Fruit fly (Drosophila melanogaster) whole organism, embryonic: ENCODE measurements around the gene Hsp67Ba.

ENCODE experiments used
- Adf1 ChIP-seq: fragments of 200-800 bp; sonication (Bioruptor generic); IDR thresholded peaks from 2 replicates; pipeline ENCODE4 v1.3.6; 2022; ENCODE audit warnings: missing biosample characterization, missing genetic modification characterization
- BEAF-32 ChIP-seq: fragments of 200-800 bp; sonication (Bioruptor generic); optimal IDR thresholded peaks from 3 replicates; lab custom pipeline; 2017; ENCODE audit warnings: missing biosample characterization, missing genetic modification characterization, mild to moderate bottlenecking, moderate library complexity, missing genetic modification reagents
- CG11560 ChIP-seq: fragments of 200-800 bp; sonication (Bioruptor generic); IDR thresholded peaks from 3 replicates; pipeline ENCODE4 v1.3.6; 2022; ENCODE audit warnings: missing biosample characterization, missing genetic modification characterization
- CG12104 ChIP-seq: fragments of 200-800 bp; sonication (Bioruptor generic); optimal IDR thresholded peaks from 3 replicates; lab custom pipeline; 2016; ENCODE audit warnings: missing biosample characterization, missing genetic modification characterization
- CG1233 ChIP-seq: fragments of 200-800 bp; sonication (Bioruptor generic); optimal IDR thresholded peaks from 4 replicates; lab custom pipeline; 2018; ENCODE audit warnings: missing biosample characterization, mild to moderate bottlenecking, missing genetic modification characterization
- CG12391 ChIP-seq: fragments of 200-800 bp; sonication (Bioruptor generic); optimal IDR thresholded peaks from 3 replicates; lab custom pipeline; 2018; ENCODE audit warnings: missing biosample characterization, mild to moderate bottlenecking, missing genetic modification characterization, moderate library complexity
- CG16813 ChIP-seq: fragments of 200-800 bp; sonication (Bioruptor generic); IDR thresholded peaks from 3 replicates; pipeline ENCODE4 v1.3.6; 2022; ENCODE audit warnings: missing biosample characterization, missing genetic modification characterization; ENCODE audit not compliant: partially characterized antibody
- CG17385 ChIP-seq: fragments of 200-800 bp; sonication (Bioruptor generic); optimal IDR thresholded peaks from 3 replicates; lab custom pipeline; 2018; ENCODE audit warnings: missing biosample characterization, mild to moderate bottlenecking, missing genetic modification characterization
- CG17568 ChIP-seq: fragments of 200-800 bp; sonication (Bioruptor generic); optimal IDR thresholded peaks from 2 replicates; lab custom pipeline; 2018; ENCODE audit warnings: missing biosample characterization, mild to moderate bottlenecking, missing genetic modification characterization, moderate library complexity
- CG17802 ChIP-seq: fragments of 200-800 bp; sonication (Bioruptor generic); optimal IDR thresholded peaks from 2 replicates; lab custom pipeline; 2018; ENCODE audit warnings: missing biosample characterization, mild to moderate bottlenecking, missing genetic modification characterization, moderate library complexity
- CG2875 ChIP-seq: fragments of 200-800 bp; sonication (Bioruptor generic); optimal IDR thresholded peaks from 2 replicates; lab custom pipeline; 2017; ENCODE audit warnings: missing biosample characterization, mild to moderate bottlenecking, missing genetic modification characterization, missing genetic modification reagents
- CG31365 ChIP-seq: fragments of 200-800 bp; sonication (Bioruptor generic); optimal IDR thresholded peaks from 2 replicates; lab custom pipeline; 2018; ENCODE audit warnings: missing biosample characterization, mild to moderate bottlenecking, missing genetic modification characterization
- CG32767 ChIP-seq: fragments of 200-800 bp; sonication (Bioruptor generic); IDR thresholded peaks from 2 replicates; pipeline ENCODE4 v1.3.6; 2022; ENCODE audit warnings: missing biosample characterization, missing genetic modification characterization
- CG3281 ChIP-seq: fragments of 200-800 bp; sonication (Bioruptor generic); optimal IDR thresholded peaks from 3 replicates; lab custom pipeline; 2017; ENCODE audit warnings: missing biosample characterization, mild to moderate bottlenecking, missing genetic modification characterization
- CG3847 ChIP-seq: fragments of 200-800 bp; sonication (Bioruptor generic); IDR thresholded peaks from 2 replicates; pipeline ENCODE4 v1.3.6; 2022; ENCODE audit warnings: missing biosample characterization, missing genetic modification characterization
- CG4707 ChIP-seq: fragments of 200-800 bp; sonication (Bioruptor generic); optimal IDR thresholded peaks from 2 replicates; lab custom pipeline; 2018; ENCODE audit warnings: missing biosample characterization, mild to moderate bottlenecking, missing genetic modification characterization, moderate library complexity
- CG4730 ChIP-seq: fragments of 200-800 bp; sonication (Bioruptor generic); IDR thresholded peaks from 2 replicates; pipeline ENCODE4 v1.3.6; 2022; ENCODE audit warnings: missing biosample characterization, missing genetic modification characterization
- CG5245 ChIP-seq: fragments of 200-800 bp; sonication (Bioruptor generic); optimal IDR thresholded peaks from 3 replicates; lab custom pipeline; 2016; ENCODE audit warnings: missing biosample characterization, missing genetic modification characterization
- CG8281 ChIP-seq: fragments of 200-800 bp; sonication (Bioruptor generic); optimal IDR thresholded peaks from 2 replicates; lab custom pipeline; 2018; ENCODE audit warnings: missing biosample characterization, mild to moderate bottlenecking, missing genetic modification characterization, moderate library complexity
- CG8924 ChIP-seq: fragments of 200-800 bp; optimal IDR thresholded peaks from 3 replicates; lab custom pipeline; 2019; ENCODE audit warnings: missing biosample characterization, mild to moderate bottlenecking, missing genetic modification characterization, moderate library complexity
- CG8944 ChIP-seq: fragments of 200-800 bp; sonication (Bioruptor generic); optimal IDR thresholded peaks from 3 replicates; lab custom pipeline; 2016; ENCODE audit warnings: missing biosample characterization, missing genetic modification characterization
- Gsc ChIP-seq: fragments of 200-800 bp; sonication (Bioruptor generic); IDR thresholded peaks from 2 replicates; pipeline ENCODE4 v1.3.6; 2022; ENCODE audit warnings: missing biosample characterization, missing genetic modification characterization
- Hmx ChIP-seq: fragments of 200-800 bp; sonication (Bioruptor generic); optimal IDR thresholded peaks from 2 replicates; lab custom pipeline; 2016; ENCODE audit warnings: missing biosample characterization, missing genetic modification characterization
- Myb ChIP-seq: fragments of 200-800 bp; sonication (Bioruptor generic); optimal IDR thresholded peaks from 2 replicates; lab custom pipeline; 2016; ENCODE audit warnings: missing biosample characterization, missing genetic modification characterization
- Opbp ChIP-seq: fragments of 200-800 bp; sonication (Bioruptor generic); IDR thresholded peaks from 3 replicates; pipeline ENCODE4 v1.3.6; 2022; ENCODE audit warnings: missing biosample characterization, missing genetic modification characterization; ENCODE audit not compliant: partially characterized antibody
- Sry-β ChIP-seq: fragments of 200-800 bp; sonication (Bioruptor generic); optimal IDR thresholded peaks from 2 replicates; lab custom pipeline; 2018; ENCODE audit warnings: missing biosample characterization, mild to moderate bottlenecking, missing genetic modification characterization, moderate library complexity
- bowl ChIP-seq: fragments of 200-800 bp; sonication (Bioruptor generic); IDR thresholded peaks from 2 replicates; pipeline ENCODE4 v1.3.6; 2022; ENCODE audit warnings: missing biosample characterization, missing genetic modification characterization
- corto ChIP-seq: fragments of 200-800 bp; sonication (Bioruptor generic); optimal IDR thresholded peaks from 2 replicates; lab custom pipeline; 2016; ENCODE audit warnings: missing biosample characterization, mild to moderate bottlenecking, missing genetic modification characterization, moderate library complexity
- crc ChIP-seq: fragments of 200-800 bp; sonication (Bioruptor generic); optimal IDR thresholded peaks from 2 replicates; lab custom pipeline; 2016; ENCODE audit warnings: missing biosample characterization, missing genetic modification characterization
- croc ChIP-seq: fragments of 200-800 bp; sonication (Bioruptor generic); conservative IDR thresholded peaks from 3 replicates; pipeline ENCODE4 v1.3.6; 2022; ENCODE audit warnings: missing biosample characterization, missing genetic modification characterization
- crol ChIP-seq: fragments of 200-800 bp; sonication (Bioruptor generic); IDR thresholded peaks from 2 replicates; pipeline ENCODE4 v1.3.6; 2022; ENCODE audit warnings: missing biosample characterization, missing genetic modification characterization
- crp ChIP-seq, 2 experiments: fragments of 200-800 bp; sonication (Bioruptor generic); optimal IDR thresholded peaks; 2 replicates in 1 of 2; 3 replicates in 1 of 2; lab custom pipeline; 2017; ENCODE audit warnings: missing biosample characterization in 2 of 2, missing genetic modification characterization in 2 of 2, mild to moderate bottlenecking in 1 of 2, moderate library complexity in 1 of 2
- da ChIP-seq: fragments of 200-800 bp; sonication (Bioruptor generic); optimal IDR thresholded peaks from 2 replicates; lab custom pipeline; 2016; ENCODE audit warnings: missing biosample characterization, missing genetic modification characterization
- ems ChIP-seq: fragments of 200-800 bp; sonication (Bioruptor generic); optimal IDR thresholded peaks from 3 replicates; lab custom pipeline; 2016; ENCODE audit warnings: missing biosample characterization, missing genetic modification characterization
- exex ChIP-seq: fragments of 200-800 bp; sonication (Bioruptor generic); optimal IDR thresholded peaks from 4 replicates; lab custom pipeline; 2018; ENCODE audit warnings: missing biosample characterization, mild to moderate bottlenecking, missing genetic modification characterization, moderate library complexity
- fru ChIP-seq: fragments of >200 bp; optimal IDR thresholded peaks from 2 replicates; lab custom pipeline; 2017
- hb ChIP-seq: fragments of 200-800 bp; sonication (Bioruptor generic); IDR thresholded peaks from 3 replicates; pipeline ENCODE4 v1.3.6; 2022; ENCODE audit warnings: missing biosample characterization, missing genetic modification characterization; ENCODE audit not compliant: partially characterized antibody
- lola ChIP-seq, 3 experiments: fragments of >200 bp in 2 of 3; fragments of 200-800 bp in 1 of 3; sonication (Bioruptor generic) in 1 of 3; optimal IDR thresholded peaks; 2 replicates each; lab custom pipeline; 2017 to 2019; ENCODE audit warnings: missing biosample characterization in 3 of 3, missing genetic modification characterization in 3 of 3, mild to moderate bottlenecking in 1 of 3, moderate library complexity in 1 of 3
- mirr ChIP-seq: fragments of 200-800 bp; sonication (Bioruptor generic); optimal IDR thresholded peaks from 3 replicates; lab custom pipeline; 2018; ENCODE audit warnings: missing biosample characterization, mild to moderate bottlenecking, missing genetic modification characterization
- prd ChIP-seq, 3 experiments: fragments of >200 bp in 2 of 3; fragments of 200-800 bp in 1 of 3; sonication (Bioruptor generic) in 1 of 3; optimal IDR thresholded peaks in 2 of 3; IDR thresholded peaks in 1 of 3; 2 replicates in 2 of 3; 3 replicates in 1 of 3; pipeline versions ENCODE4 v1.3.6 to Lab custom; 2017 to 2022; ENCODE audit warnings: missing biosample characterization in 1 of 3, missing genetic modification characterization in 1 of 3
- pum ChIP-seq: fragments of 200-800 bp; sonication (Bioruptor generic); optimal IDR thresholded peaks from 2 replicates; lab custom pipeline; 2016; ENCODE audit warnings: missing biosample characterization, missing genetic modification characterization
- sc ChIP-seq, 3 experiments: fragments of >200 bp in 2 of 3; fragments of 200-800 bp in 1 of 3; sonication (Bioruptor generic) in 1 of 3; optimal IDR thresholded peaks; 2 replicates in 2 of 3; 3 replicates in 1 of 3; lab custom pipeline; 2017; ENCODE audit warnings: mild to moderate bottlenecking in 1 of 3, missing biosample characterization in 1 of 3, missing genetic modification characterization in 1 of 3, missing genetic modification reagents in 1 of 3
- sens ChIP-seq: fragments of 200-800 bp; sonication (Bioruptor generic); peaks from one replicate; lab custom pipeline; 2016; ENCODE audit warnings: missing biosample characterization, missing genetic modification characterization
- slou ChIP-seq: fragments of 200-800 bp; sonication (Bioruptor generic); optimal IDR thresholded peaks from 3 replicates; lab custom pipeline; 2016; ENCODE audit warnings: missing biosample characterization, missing genetic modification characterization
- so ChIP-seq: fragments of 200-800 bp; sonication (Bioruptor generic); IDR thresholded peaks from 3 replicates; pipeline ENCODE4 v1.3.6; 2022; ENCODE audit warnings: missing biosample characterization, missing genetic modification characterization
- tup ChIP-seq: fragments of 200-800 bp; sonication (Bioruptor generic); optimal IDR thresholded peaks from 2 replicates; lab custom pipeline; 2016; ENCODE audit warnings: missing biosample characterization, mild to moderate bottlenecking, missing genetic modification characterization, moderate library complexity
- zfh1 ChIP-seq: fragments of 200-800 bp; sonication (Bioruptor generic); IDR thresholded peaks from 3 replicates; pipeline ENCODE4 v1.3.6; 2022; ENCODE audit warnings: missing biosample characterization, missing genetic modification characterization

Hsp67Ba gene

dm6 chr3L:9377198-9378035 is 1.9 kb downstream of the Hsp67Ba start, which contains the start of gene Hsp26 (continued):
- TF ChIP-seq CG8924 (tag; lab: Kevin White, UChicago), result peak; percentile 87
- peak; percentile 49 for TF ChIP-seq CG5245 (GFP tag; lab: Kevin White, UChicago)
- TF ChIP-seq crol, result no peak
- TF ChIP-seq pum (GFP tag; lab: Kevin White, UChicago), result peak; percentile 81
- TF ChIP-seq crp (GFP tag; optimal IDR thresholded peaks at IDR 0.05; lab: Kevin White, UChicago), result peak; percentile 8 to 31
- peak; percentile 78 for TF ChIP-seq CG1233 (GFP tag; lab: Kevin White, UChicago)
- peak; percentile 84 for TF ChIP-seq CG17568 (GFP tag; lab: Kevin White, UChicago)
- peak; percentile 92 for TF ChIP-seq so (GFP tag; lab: Robert Waterston, UW)
- peak; percentile 65 for TF ChIP-seq CG4730 (GFP tag; lab: Robert Waterston, UW)
- peak; percentile 85 for TF ChIP-seq CG17385
- peak; percentile 82 for TF ChIP-seq CG8944
- peak; percentile 84 for TF ChIP-seq CG3281 (GFP tag; lab: Kevin White, UChicago)
- TF ChIP-seq CG11560 (tag; lab: Robert Waterston, UW), result 0 out of 3 replicates have a peak, but pooled peaks have one; percentile 29
- no peak for TF ChIP-seq Sry-β (GFP tag; lab: Kevin White, UChicago)
- no peak for TF ChIP-seq exex (tag; lab: Kevin White, UChicago)
- peak; percentile 66 for TF ChIP-seq CG3847 (GFP tag; lab: Robert Waterston, UW)
- TF ChIP-seq CG2875 (GFP tag; lab: Kevin White, UChicago), result peak; percentile 73
- no peak for TF ChIP-seq sc (optimal IDR thresholded peaks at IDR 0.05; lab: Kevin White, UChicago)
- peak; percentile 72 for TF ChIP-seq sc (GFP tag; optimal IDR thresholded peaks at IDR 0.05; lab: Kevin White, UChicago)
- peak; percentile 60 for TF ChIP-seq CG8281 (tag; lab: Kevin White, UChicago)
- no peak for TF ChIP-seq Opbp (GFP tag; lab: Robert Waterston, UW)
- TF ChIP-seq tup (GFP tag; lab: Kevin White, UChicago), result peak; percentile 45
- TF ChIP-seq CG31365 (tag; lab: Kevin White, UChicago), result peak; percentile 26
- TF ChIP-seq Gsc, result no peak
- peak; percentile 49 for TF ChIP-seq CG4707 (GFP tag; lab: Kevin White, UChicago)
- TF ChIP-seq bowl (GFP tag; lab: Robert Waterston, UW), result peak; percentile 71; the same call in 1 of the 2 replicates
- peak; percentile 99 for TF ChIP-seq sens (GFP tag; lab: Kevin White, UChicago)
- peak; percentile 55; the same call in 2 of the 3 replicates for TF ChIP-seq croc
- TF ChIP-seq CG12391, result peak; percentile 90
- peak; percentile 27 for TF ChIP-seq CG17802
- no peak for TF ChIP-seq hb (GFP tag; lab: Robert Waterston, UW)
- peak; percentile 55 for TF ChIP-seq Hmx (GFP tag; lab: Kevin White, UChicago)
- peak in 1 of 3 experiments; percentile 76 for TF ChIP-seq lola (GFP tag; optimal IDR thresholded peaks at IDR 0.05; lab: Kevin White, UChicago)
- TF ChIP-seq ems, result peak; percentile 82
- peak; percentile 79 for TF ChIP-seq corto (GFP tag; lab: Kevin White, UChicago)
- TF ChIP-seq CG32767 (GFP tag; lab: Robert Waterston, UW), result peak; percentile 86
- peak; percentile 56 for TF ChIP-seq Adf1
- peak; percentile 81 for TF ChIP-seq zfh1 (GFP tag; lab: Robert Waterston, UW)
- TF ChIP-seq CG12104 (GFP tag; lab: Kevin White, UChicago), result peak; percentile 45
- peak; percentile 84 for TF ChIP-seq crc (GFP tag; lab: Kevin White, UChicago)
- no peak for TF ChIP-seq CG16813 (GFP tag; lab: Robert Waterston, UW)
- TF ChIP-seq da (GFP tag; lab: Kevin White, UChicago), result no peak
- TF ChIP-seq mirr (GFP tag; lab: Kevin White, UChicago), result no peak
- peak; percentile 62 for TF ChIP-seq slou (GFP tag; lab: Kevin White, UChicago)
- no peak for TF ChIP-seq prd (optimal IDR thresholded peaks at IDR 0.05; lab: Kevin White, UChicago)
- TF ChIP-seq prd (GFP tag; IDR thresholded peaks at IDR 0.05; lab: Robert Waterston, UW), result peak; percentile 79
- no peak for TF ChIP-seq BEAF-32
- no peak for TF ChIP-seq fru (lab: Kevin White, UChicago)
- peak; percentile 71 for TF ChIP-seq Myb (GFP tag; lab: Kevin White, UChicago)
